Fruit fly (Drosophila melanogaster) whole organism, embryonic: ENCODE results near the gene GlcAT-P.

Source experiments
- Ada2b ChIP-seq: fragments of 200-800 bp; sonication (Bioruptor generic); IDR thresholded peaks from 2 replicates; pipeline ENCODE4 v1.3.6; 2022; ENCODE audit warnings: missing biosample characterization, missing genetic modification characterization
- Antp ChIP-seq: fragments of 200-800 bp; sonication (Bioruptor generic); optimal IDR thresholded peaks from 3 replicates; lab custom pipeline; 2016; ENCODE audit warnings: missing biosample characterization, missing genetic modification characterization
- B-H1 ChIP-seq: fragments of 200-800 bp; sonication (Bioruptor generic); IDR thresholded peaks from 3 replicates; pipeline ENCODE4 v1.3.6; 2022; ENCODE audit warnings: missing biosample characterization, missing genetic modification characterization
- CG10321 ChIP-seq: fragments of 200-800 bp; sonication (Bioruptor generic); IDR thresholded peaks from 2 replicates; pipeline ENCODE4 v1.3.6; 2022; ENCODE audit warnings: missing biosample characterization, missing genetic modification characterization
- CG11085 ChIP-seq: fragments of 200-800 bp; sonication (Bioruptor generic); IDR thresholded peaks from 2 replicates; pipeline ENCODE4 v1.3.6; 2022; ENCODE audit warnings: missing biosample characterization, missing genetic modification characterization
- CG11247 ChIP-seq: fragments of 200-800 bp; sonication (Bioruptor generic); IDR thresholded peaks from 2 replicates; pipeline ENCODE4 v1.3.6; 2022; ENCODE audit warnings: missing biosample characterization, missing genetic modification characterization
- CG12391 ChIP-seq: fragments of 200-800 bp; sonication (Bioruptor generic); optimal IDR thresholded peaks from 3 replicates; lab custom pipeline; 2018; ENCODE audit warnings: missing biosample characterization, mild to moderate bottlenecking, missing genetic modification characterization, moderate library complexity
- CG12659 ChIP-seq: fragments of 200-800 bp; sonication (Bioruptor generic); optimal IDR thresholded peaks from 3 replicates; lab custom pipeline; 2017; ENCODE audit warnings: mild to moderate bottlenecking, missing biosample characterization, missing genetic modification reagents, missing genetic modification characterization
- CG14667 ChIP-seq: fragments of 200-800 bp; sonication (Bioruptor generic); IDR thresholded peaks from 2 replicates; pipeline ENCODE4 v1.3.6; 2022; ENCODE audit warnings: missing biosample characterization, missing genetic modification characterization
- CG14965 ChIP-seq: fragments of 200-800 bp; sonication (Bioruptor generic); optimal IDR thresholded peaks from 2 replicates; lab custom pipeline; 2016; ENCODE audit warnings: missing biosample characterization, missing genetic modification characterization, borderline replicate concordance
- CG15011 ChIP-seq: fragments of 200-800 bp; sonication (Bioruptor generic); optimal IDR thresholded peaks from 3 replicates; lab custom pipeline; 2018; ENCODE audit warnings: missing biosample characterization, mild to moderate bottlenecking, missing genetic modification characterization
- CG15601 ChIP-seq: fragments of 200-800 bp; sonication (Bioruptor generic); optimal IDR thresholded peaks from 3 replicates; lab custom pipeline; 2019; ENCODE audit warnings: missing biosample characterization, mild to moderate bottlenecking, missing genetic modification characterization, moderate library complexity
- CG16813 ChIP-seq: fragments of 200-800 bp; sonication (Bioruptor generic); IDR thresholded peaks from 3 replicates; pipeline ENCODE4 v1.3.6; 2022; ENCODE audit warnings: missing biosample characterization, missing genetic modification characterization; ENCODE audit not compliant: partially characterized antibody
- CG17802 ChIP-seq: fragments of 200-800 bp; sonication (Bioruptor generic); optimal IDR thresholded peaks from 2 replicates; lab custom pipeline; 2018; ENCODE audit warnings: missing biosample characterization, mild to moderate bottlenecking, missing genetic modification characterization, moderate library complexity
- CG18011 ChIP-seq: fragments of 200-800 bp; sonication (Bioruptor generic); optimal IDR thresholded peaks from 2 replicates; lab custom pipeline; 2017; ENCODE audit warnings: missing biosample characterization, missing genetic modification characterization, mild to moderate bottlenecking, moderate library complexity, missing genotype
- CG18764 ChIP-seq: fragments of 200-800 bp; sonication (Bioruptor generic); optimal IDR thresholded peaks from 3 replicates; lab custom pipeline; 2016; ENCODE audit warnings: missing biosample characterization, missing genetic modification characterization
- CG2889 ChIP-seq: fragments of 200-800 bp; sonication (Bioruptor generic); IDR thresholded peaks from 3 replicates; pipeline ENCODE4 v1.3.6; 2022; ENCODE audit warnings: missing biosample characterization, missing genetic modification characterization
- CG3065 ChIP-seq: fragments of 200-800 bp; sonication (Bioruptor generic); optimal IDR thresholded peaks from 2 replicates; lab custom pipeline; 2016; ENCODE audit warnings: missing biosample characterization, missing genetic modification characterization
- CG32532 ChIP-seq: fragments of 200-800 bp; sonication (Bioruptor generic); IDR thresholded peaks from 2 replicates; pipeline ENCODE4 v1.3.6; 2022; ENCODE audit warnings: missing biosample characterization, missing genetic modification characterization
- CG34224 ChIP-seq: fragments of 200-800 bp; sonication (Bioruptor generic); IDR thresholded peaks from 3 replicates; pipeline ENCODE4 v1.3.6; 2022; ENCODE audit warnings: missing biosample characterization, missing genetic modification characterization; ENCODE audit not compliant: partially characterized antibody
- CG6175 ChIP-seq: fragments of 200-800 bp; sonication (Bioruptor generic); IDR thresholded peaks from 3 replicates; pipeline ENCODE4 v1.3.6; 2022; ENCODE audit warnings: missing biosample characterization, missing genetic modification characterization
- CG9876 ChIP-seq: fragments of 200-800 bp; sonication (Bioruptor generic); optimal IDR thresholded peaks from 2 replicates; lab custom pipeline; 2016; ENCODE audit warnings: missing biosample characterization, missing genetic modification characterization
- CrebB ChIP-seq: fragments of 200-800 bp; sonication (Bioruptor generic); optimal IDR thresholded peaks from 3 replicates; lab custom pipeline; 2018; ENCODE audit warnings: missing biosample characterization, mild to moderate bottlenecking, missing genetic modification characterization
- Drgx ChIP-seq: fragments of 200-800 bp; sonication (Bioruptor generic); IDR thresholded peaks from 2 replicates; pipeline ENCODE4 v1.3.6; 2022; ENCODE audit warnings: missing biosample characterization, missing genetic modification characterization
- E2f2 ChIP-seq: fragments of 200-800 bp; sonication (Bioruptor generic); IDR thresholded peaks from 2 replicates; pipeline ENCODE4 v1.3.6; 2022; ENCODE audit warnings: missing biosample characterization, missing genetic modification characterization
- Ets65A ChIP-seq: fragments of 200-800 bp; sonication (Bioruptor generic); peaks from one replicate; lab custom pipeline; 2016; ENCODE audit warnings: missing biosample characterization, missing genetic modification characterization
- NC2β ChIP-seq: fragments of 200-800 bp; sonication (Bioruptor generic); optimal IDR thresholded peaks from 2 replicates; lab custom pipeline; 2016; ENCODE audit warnings: missing biosample characterization, missing genetic modification characterization
- Oaz ChIP-seq: fragments of 200-800 bp; sonication (Bioruptor generic); IDR thresholded peaks from 2 replicates; pipeline ENCODE4 v1.3.6; 2022; ENCODE audit warnings: missing biosample characterization, missing genetic modification characterization
- Ravus ChIP-seq: fragments of 200-800 bp; sonication (Bioruptor generic); IDR thresholded peaks from 2 replicates; pipeline ENCODE4 v1.3.6; 2022; ENCODE audit warnings: missing biosample characterization, missing genetic modification characterization
- Rx ChIP-seq: fragments of 200-800 bp; sonication (Bioruptor generic); IDR thresholded peaks from 2 replicates; pipeline ENCODE4 v1.3.6; 2022; ENCODE audit warnings: missing biosample characterization, missing genetic modification characterization
- Vsx1 ChIP-seq: fragments of 200-800 bp; sonication (Bioruptor generic); optimal IDR thresholded peaks from 2 replicates; lab custom pipeline; 2017; ENCODE audit warnings: missing biosample characterization, mild to moderate bottlenecking, missing genetic modification characterization, missing genetic modification reagents
- az2 ChIP-seq: fragments of 200-800 bp; sonication (Bioruptor generic); optimal IDR thresholded peaks from 3 replicates; lab custom pipeline; 2016; ENCODE audit warnings: missing biosample characterization, missing genetic modification characterization
- bcd ChIP-seq: fragments of 200-800 bp; sonication (Bioruptor generic); optimal IDR thresholded peaks from 2 replicates; lab custom pipeline; 2017; ENCODE audit warnings: missing biosample characterization, mild to moderate bottlenecking, missing genetic modification characterization
- bsh ChIP-seq, 2 experiments: fragments of 200-800 bp; sonication (Bioruptor generic); optimal IDR thresholded peaks; 2 replicates each; lab custom pipeline; 2017 to 2018; ENCODE audit warnings: mild to moderate bottlenecking in 2 of 2, missing biosample characterization in 2 of 2, missing genetic modification characterization in 2 of 2, moderate library complexity in 1 of 2
- chm ChIP-seq: fragments of 200-800 bp; sonication (Bioruptor generic); IDR thresholded peaks from 2 replicates; pipeline ENCODE4 v1.3.6; 2022; ENCODE audit warnings: missing biosample characterization, missing genetic modification characterization
- crp ChIP-seq, 2 experiments: fragments of 200-800 bp; sonication (Bioruptor generic); optimal IDR thresholded peaks; 2 replicates in 1 of 2; 3 replicates in 1 of 2; lab custom pipeline; 2017; ENCODE audit warnings: missing biosample characterization in 2 of 2, missing genetic modification characterization in 2 of 2, mild to moderate bottlenecking in 1 of 2, moderate library complexity in 1 of 2
- exex ChIP-seq: fragments of 200-800 bp; sonication (Bioruptor generic); optimal IDR thresholded peaks from 4 replicates; lab custom pipeline; 2018; ENCODE audit warnings: missing biosample characterization, mild to moderate bottlenecking, missing genetic modification characterization, moderate library complexity
- ftz-f1 ChIP-seq: fragments of 200-800 bp; sonication (Bioruptor generic); optimal IDR thresholded peaks from 2 replicates; lab custom pipeline; 2016; ENCODE audit warnings: missing biosample characterization, missing genetic modification characterization
- gem ChIP-seq: fragments of 200-800 bp; sonication (Bioruptor generic); optimal IDR thresholded peaks from 2 replicates; lab custom pipeline; 2019; ENCODE audit warnings: missing biosample characterization, mild to moderate bottlenecking, missing genetic modification characterization, moderate library complexity
- ham ChIP-seq: fragments of 200-800 bp; sonication (Bioruptor generic); IDR thresholded peaks from 2 replicates; pipeline ENCODE4 v1.3.6; 2022; ENCODE audit warnings: missing biosample characterization, missing genetic modification characterization
- inv ChIP-seq: fragments of 200-800 bp; sonication (Bioruptor generic); IDR thresholded peaks from 2 replicates; pipeline ENCODE4 v1.3.6; 2022; ENCODE audit warnings: missing biosample characterization, missing genetic modification characterization; ENCODE audit not compliant: partially characterized antibody
- lmd ChIP-seq: fragments of 200-800 bp; sonication (Bioruptor generic); IDR thresholded peaks from 2 replicates; pipeline ENCODE4 v1.3.6; 2022; ENCODE audit warnings: missing biosample characterization, missing genetic modification characterization
- nerfin-2 ChIP-seq: fragments of 200-800 bp; sonication (Bioruptor generic); IDR thresholded peaks from 2 replicates; pipeline ENCODE4 v1.3.6; 2022; ENCODE audit warnings: missing biosample characterization, missing genetic modification characterization; ENCODE audit not compliant: partially characterized antibody
- org-1 ChIP-seq: fragments of 200-800 bp; sonication (Bioruptor generic); optimal IDR thresholded peaks from 2 replicates; lab custom pipeline; 2017; ENCODE audit warnings: missing biosample characterization, missing genetic modification characterization
- pfk ChIP-seq: fragments of 200-800 bp; sonication (Bioruptor generic); optimal IDR thresholded peaks from 2 replicates; lab custom pipeline; 2018; ENCODE audit warnings: missing biosample characterization, mild to moderate bottlenecking, missing genetic modification characterization, moderate library complexity
- row ChIP-seq: fragments of 200-800 bp; sonication (Bioruptor generic); IDR thresholded peaks from 3 replicates; pipeline ENCODE4 v1.3.6; 2022; ENCODE audit warnings: missing biosample characterization, missing genetic modification characterization
- run ChIP-seq: fragments of 200-800 bp; sonication (Bioruptor generic); optimal IDR thresholded peaks from 3 replicates; lab custom pipeline; 2018; ENCODE audit warnings: missing biosample characterization, mild to moderate bottlenecking, missing genetic modification characterization
- ssp ChIP-seq: fragments of 200-800 bp; sonication (Bioruptor generic); IDR thresholded peaks from 2 replicates; pipeline ENCODE4 v1.3.6; 2022; ENCODE audit warnings: missing biosample characterization, missing genetic modification characterization
- sug ChIP-seq: fragments of 200-800 bp; optimal IDR thresholded peaks from 2 replicates; lab custom pipeline; 2019; ENCODE audit warnings: missing biosample characterization, mild to moderate bottlenecking, missing genetic modification characterization, moderate library complexity
- unpg ChIP-seq: fragments of 200-800 bp; sonication (Bioruptor generic); optimal IDR thresholded peaks from 3 replicates; lab custom pipeline; 2018; ENCODE audit warnings: missing biosample characterization, mild to moderate bottlenecking, missing genetic modification characterization, moderate library complexity
- zfh2 ChIP-seq: fragments of 200-800 bp; sonication (Bioruptor generic); optimal IDR thresholded peaks from 2 replicates; lab custom pipeline; 2016; ENCODE audit warnings: missing biosample characterization, missing genetic modification characterization

GlcAT-P gene

dm6 chr3L:11155380-11155779 is 42.0 kb downstream of the GlcAT-P start (continued):
- TF ChIP-seq Ets65A (GFP tag; lab: Kevin White, UChicago), result peak; percentile 14
- TF ChIP-seq run, result no peak
- TF ChIP-seq Ada2b (GFP tag; lab: Robert Waterston, UW), result no peak
- no peak for TF ChIP-seq CG18011 (GFP tag; lab: Kevin White, UChicago)
- TF ChIP-seq ham (GFP tag; lab: Robert Waterston, UW), result no peak
- no peak for TF ChIP-seq CG6175 (GFP tag; lab: Robert Waterston, UW)
- peak in 1 of 2 experiments; percentile 25 for TF ChIP-seq bsh (GFP tag; optimal IDR thresholded peaks at IDR 0.05; lab: Kevin White, UChicago)
- TF ChIP-seq crp (GFP tag; optimal IDR thresholded peaks at IDR 0.05; lab: Kevin White, UChicago), result no peak
- no peak for TF ChIP-seq Rx (GFP tag; lab: Robert Waterston, UW)
- TF ChIP-seq CG14965 (GFP tag; lab: Kevin White, UChicago), result no peak
- TF ChIP-seq CG12391 (tag; lab: Kevin White, UChicago), result peak; percentile 15
- no peak for TF ChIP-seq CG12659 (GFP tag; lab: Kevin White, UChicago)
- no peak for TF ChIP-seq bcd (GFP tag; lab: Kevin White, UChicago)
- TF ChIP-seq Antp (GFP tag; lab: Kevin White, UChicago), result no peak
- no peak for TF ChIP-seq exex (tag; lab: Kevin White, UChicago)
- TF ChIP-seq CG34224 (GFP tag; lab: Robert Waterston, UW), result no peak
- TF ChIP-seq lmd (GFP tag; lab: Robert Waterston, UW), result peak; percentile 5
- TF ChIP-seq Oaz (GFP tag; lab: Robert Waterston, UW), result no peak
- no peak for TF ChIP-seq CG15011 (GFP tag; lab: Kevin White, UChicago)
- no peak for TF ChIP-seq az2
- TF ChIP-seq unpg (GFP tag; lab: Kevin White, UChicago), result no peak
- peak; percentile 23; the same call in 1 of the 2 replicates for TF ChIP-seq ssp (GFP tag; lab: Robert Waterston, UW)
- TF ChIP-seq chm (GFP tag; lab: Robert Waterston, UW), result no peak
- no peak for TF ChIP-seq B-H1 (GFP tag; lab: Robert Waterston, UW)
- TF ChIP-seq CG15601 (tag; lab: Kevin White, UChicago), result no peak
- TF ChIP-seq CG9876 (GFP tag; lab: Kevin White, UChicago), result no peak
- no peak for TF ChIP-seq CrebB
- TF ChIP-seq CG11247 (GFP tag; lab: Robert Waterston, UW), result no peak
- TF ChIP-seq CG14667 (GFP tag; lab: Robert Waterston, UW), result 0 out of 2 replicates have a peak, but pooled peaks have one; percentile 22
- peak; percentile 25; the same call in 1 of the 2 replicates for TF ChIP-seq CG32532 (GFP tag; lab: Robert Waterston, UW)
- no peak for TF ChIP-seq CG2889 (GFP tag; lab: Robert Waterston, UW)
- no peak for TF ChIP-seq org-1 (GFP tag; lab: Kevin White, UChicago)
- no peak for TF ChIP-seq CG16813 (GFP tag; lab: Robert Waterston, UW)
- no peak for TF ChIP-seq CG11085 (GFP tag; lab: Robert Waterston, UW)
- TF ChIP-seq gem (tag; lab: Kevin White, UChicago), result no peak
- TF ChIP-seq NC2β (GFP tag; lab: Kevin White, UChicago), result no peak
- TF ChIP-seq Drgx, result peak; percentile 78
- TF ChIP-seq Vsx1 (GFP tag; lab: Kevin White, UChicago), result no peak
- no peak for TF ChIP-seq inv (GFP tag; lab: Robert Waterston, UW)
- no peak for TF ChIP-seq CG3065 (GFP tag; lab: Kevin White, UChicago)
- TF ChIP-seq nerfin-2 (GFP tag; lab: Robert Waterston, UW), result no peak
- TF ChIP-seq E2f2 (GFP tag; lab: Robert Waterston, UW), result peak; percentile 21; the same call in 1 of the 2 replicates
- TF ChIP-seq CG17802, result no peak
- TF ChIP-seq zfh2 (GFP tag; lab: Kevin White, UChicago), result no peak
- TF ChIP-seq ftz-f1 (GFP tag; lab: Kevin White, UChicago), result no peak
- TF ChIP-seq CG10321 (GFP tag; lab: Robert Waterston, UW), result 0 out of 2 replicates have a peak, but pooled peaks have one; percentile 19
- no peak for TF ChIP-seq CG18764
- TF ChIP-seq pfk, result no peak
- peak; percentile 36; the same call in 2 of the 3 replicates for TF ChIP-seq row (GFP tag; lab: Robert Waterston, UW)
- TF ChIP-seq Ravus, result no peak
- no peak for TF ChIP-seq sug (tag; lab: Kevin White, UChicago)
